Fruit fly (Drosophila melanogaster) whole organism, embryonic: Measurements from ENCODE around the gene amon.

Experiments used
- Atf3 ChIP-seq: fragments of 200-800 bp; sonication (Bioruptor generic); optimal IDR thresholded peaks from 3 replicates; lab custom pipeline; 2016; ENCODE audit warnings: missing biosample characterization, missing genetic modification characterization
- B-H2 ChIP-seq: fragments of 200-800 bp; sonication (Bioruptor generic); optimal IDR thresholded peaks from 2 replicates; lab custom pipeline; 2018; ENCODE audit warnings: missing biosample characterization, mild to moderate bottlenecking, missing genetic modification characterization
- CG11247 ChIP-seq: fragments of 200-800 bp; sonication (Bioruptor generic); IDR thresholded peaks from 2 replicates; pipeline ENCODE4 v1.3.6; 2022; ENCODE audit warnings: missing biosample characterization, missing genetic modification characterization
- CG12104 ChIP-seq: fragments of 200-800 bp; sonication (Bioruptor generic); optimal IDR thresholded peaks from 3 replicates; lab custom pipeline; 2016; ENCODE audit warnings: missing biosample characterization, missing genetic modification characterization
- CG12391 ChIP-seq: fragments of 200-800 bp; sonication (Bioruptor generic); optimal IDR thresholded peaks from 3 replicates; lab custom pipeline; 2018; ENCODE audit warnings: missing biosample characterization, mild to moderate bottlenecking, missing genetic modification characterization, moderate library complexity
- CG13287 ChIP-seq: fragments of 200-800 bp; sonication (Bioruptor generic); IDR thresholded peaks from 2 replicates; pipeline ENCODE4 v1.3.6; 2022; ENCODE audit warnings: missing biosample characterization, missing genetic modification characterization; ENCODE audit not compliant: partially characterized antibody
- CG14050 ChIP-seq: fragments of 200-800 bp; sonication (Bioruptor generic); IDR thresholded peaks from 3 replicates; pipeline ENCODE4 v1.3.6; 2022; ENCODE audit warnings: missing biosample characterization, missing genetic modification characterization
- CG15073 ChIP-seq: fragments of 200-800 bp; sonication (Bioruptor generic); optimal IDR thresholded peaks from 2 replicates; lab custom pipeline; 2016; ENCODE audit warnings: missing biosample characterization, missing genetic modification characterization
- CG15601 ChIP-seq: fragments of 200-800 bp; sonication (Bioruptor generic); optimal IDR thresholded peaks from 3 replicates; lab custom pipeline; 2019; ENCODE audit warnings: missing biosample characterization, mild to moderate bottlenecking, missing genetic modification characterization, moderate library complexity
- CG17186 ChIP-seq: fragments of 200-800 bp; sonication (Bioruptor generic); optimal IDR thresholded peaks from 3 replicates; lab custom pipeline; 2017; ENCODE audit warnings: missing biosample characterization, missing genetic modification reagents, missing genetic modification characterization
- CG2129 ChIP-seq: fragments of 200-800 bp; sonication (Bioruptor generic); IDR thresholded peaks from 2 replicates; pipeline ENCODE4 v1.3.6; 2022; ENCODE audit warnings: missing biosample characterization, missing genetic modification characterization; ENCODE audit not compliant: partially characterized antibody
- CG2199 ChIP-seq: fragments of 200-800 bp; sonication (Bioruptor generic); IDR thresholded peaks from 3 replicates; pipeline ENCODE4 v1.3.6; 2022; ENCODE audit warnings: missing biosample characterization, missing genetic modification characterization
- CG30020 ChIP-seq: fragments of 200-800 bp; optimal IDR thresholded peaks from 2 replicates; lab custom pipeline; 2019; ENCODE audit warnings: missing biosample characterization, mild to moderate bottlenecking, missing genetic modification characterization, moderate library complexity
- CG3163 ChIP-seq: fragments of 200-800 bp; sonication (Bioruptor generic); optimal IDR thresholded peaks from 3 replicates; lab custom pipeline; 2016; ENCODE audit warnings: missing biosample characterization, missing genetic modification characterization
- CG34224 ChIP-seq: fragments of 200-800 bp; sonication (Bioruptor generic); IDR thresholded peaks from 3 replicates; pipeline ENCODE4 v1.3.6; 2022; ENCODE audit warnings: missing biosample characterization, missing genetic modification characterization; ENCODE audit not compliant: partially characterized antibody
- CG4854 ChIP-seq: fragments of 200-800 bp; sonication (Bioruptor generic); optimal IDR thresholded peaks from 2 replicates; lab custom pipeline; 2016; ENCODE audit warnings: missing biosample characterization, missing genetic modification characterization, inconsistent platforms
- CG7556 ChIP-seq: fragments of 200-800 bp; sonication (Bioruptor generic); optimal IDR thresholded peaks from 2 replicates; lab custom pipeline; 2017; ENCODE audit warnings: missing biosample characterization, mild to moderate bottlenecking, missing genetic modification characterization
- CG9876 ChIP-seq: fragments of 200-800 bp; sonication (Bioruptor generic); optimal IDR thresholded peaks from 2 replicates; lab custom pipeline; 2016; ENCODE audit warnings: missing biosample characterization, missing genetic modification characterization
- CkIIα-i1 ChIP-seq: fragments of 200-800 bp; sonication (Bioruptor generic); IDR thresholded peaks from 2 replicates; pipeline ENCODE4 v1.3.6; 2022; ENCODE audit warnings: missing biosample characterization, missing genetic modification characterization
- Doc3 ChIP-seq: fragments of 200-800 bp; sonication (Bioruptor generic); IDR thresholded peaks from 3 replicates; pipeline ENCODE4 v1.3.6; 2022; ENCODE audit warnings: missing biosample characterization, missing genetic modification characterization; ENCODE audit not compliant: partially characterized antibody
- Eip74EF ChIP-seq, 2 experiments: fragments of 200-800 bp in 1 of 2; fragments of >200 bp in 1 of 2; sonication (Bioruptor generic) in 1 of 2; optimal IDR thresholded peaks; 2 replicates each; lab custom pipeline; 2017 to 2019; ENCODE audit warnings: missing biosample characterization in 2 of 2, missing genetic modification characterization in 2 of 2, mild to moderate bottlenecking in 1 of 2, moderate library complexity in 1 of 2
- Fer1 ChIP-seq: fragments of 200-800 bp; sonication (Bioruptor generic); optimal IDR thresholded peaks from 2 replicates; lab custom pipeline; 2017; ENCODE audit warnings: missing biosample characterization, mild to moderate bottlenecking, missing genetic modification characterization
- H15 ChIP-seq: fragments of 200-800 bp; sonication (Bioruptor generic); IDR thresholded peaks from 3 replicates; pipeline ENCODE4 v1.3.6; 2022; ENCODE audit warnings: missing biosample characterization, missing genetic modification characterization
- H2.0 ChIP-seq: fragments of 200-800 bp; sonication (Bioruptor generic); IDR thresholded peaks from 2 replicates; pipeline ENCODE4 v1.3.6; 2022; ENCODE audit warnings: missing biosample characterization, missing genetic modification characterization
- Lim3 ChIP-seq: fragments of 200-800 bp; sonication (Bioruptor generic); IDR thresholded peaks from 2 replicates; pipeline ENCODE4 v1.3.6; 2022; ENCODE audit warnings: missing biosample characterization, missing genetic modification characterization
- Meics ChIP-seq: fragments of 200-800 bp; sonication (Bioruptor generic); optimal IDR thresholded peaks from 2 replicates; lab custom pipeline; 2017; ENCODE audit warnings: missing biosample characterization, mild to moderate bottlenecking, missing genetic modification characterization
- Nf-YC ChIP-seq: fragments of 200-800 bp; optimal IDR thresholded peaks from 3 replicates; lab custom pipeline; 2019; ENCODE audit warnings: missing biosample characterization, mild to moderate bottlenecking, missing genetic modification characterization, moderate library complexity
- Sry-β ChIP-seq: fragments of 200-800 bp; sonication (Bioruptor generic); optimal IDR thresholded peaks from 2 replicates; lab custom pipeline; 2018; ENCODE audit warnings: missing biosample characterization, mild to moderate bottlenecking, missing genetic modification characterization, moderate library complexity
- ac ChIP-seq: fragments of 200-800 bp; sonication (Bioruptor generic); optimal IDR thresholded peaks from 3 replicates; lab custom pipeline; 2017; ENCODE audit warnings: missing biosample characterization, mild to moderate bottlenecking, missing genetic modification characterization
- ash1 ChIP-seq: fragments of 200-800 bp; sonication (Bioruptor generic); optimal IDR thresholded peaks from 2 replicates; lab custom pipeline; 2018; ENCODE audit warnings: missing biosample characterization, mild to moderate bottlenecking, missing genetic modification characterization
- chn ChIP-seq: fragments of 200-800 bp; sonication (Bioruptor generic); optimal IDR thresholded peaks from 2 replicates; lab custom pipeline; 2016; ENCODE audit warnings: missing biosample characterization, missing genetic modification characterization
- ci ChIP-seq: fragments of 200-800 bp; sonication (Bioruptor generic); IDR thresholded peaks from 3 replicates; pipeline ENCODE4 v1.3.6; 2022; ENCODE audit warnings: missing biosample characterization, missing genetic modification characterization
- croc ChIP-seq: fragments of 200-800 bp; sonication (Bioruptor generic); conservative IDR thresholded peaks from 3 replicates; pipeline ENCODE4 v1.3.6; 2022; ENCODE audit warnings: missing biosample characterization, missing genetic modification characterization
- dmrt99B ChIP-seq: fragments of 200-800 bp; sonication (Bioruptor generic); optimal IDR thresholded peaks from 2 replicates; lab custom pipeline; 2018; ENCODE audit warnings: missing biosample characterization, mild to moderate bottlenecking, missing genetic modification characterization, moderate library complexity
- fru ChIP-seq: fragments of >200 bp; optimal IDR thresholded peaks from 2 replicates; lab custom pipeline; 2017
- gcm ChIP-seq: fragments of 200-800 bp; sonication (Bioruptor generic); optimal IDR thresholded peaks from 2 replicates; lab custom pipeline; 2019; ENCODE audit warnings: missing biosample characterization, mild to moderate bottlenecking, missing genetic modification characterization, moderate library complexity
- gcm2 ChIP-seq: fragments of 200-800 bp; sonication (Bioruptor generic); optimal IDR thresholded peaks from 2 replicates; lab custom pipeline; 2016; ENCODE audit warnings: missing biosample characterization, missing genetic modification characterization
- hkb ChIP-seq, 2 experiments: fragments of 200-800 bp in 1 of 2; fragments of >200 bp in 1 of 2; sonication (Bioruptor generic) in 1 of 2; IDR thresholded peaks in 1 of 2; optimal IDR thresholded peaks in 1 of 2; 2 replicates each; pipeline versions ENCODE4 v1.3.6 to Lab custom; 2017 to 2022; ENCODE audit warnings: missing biosample characterization in 1 of 2, missing genetic modification characterization in 1 of 2
- hth ChIP-seq: fragments of >200 bp; optimal IDR thresholded peaks from 2 replicates; lab custom pipeline; 2017; ENCODE audit warnings: inconsistent platforms
- ind ChIP-seq: fragments of 200-800 bp; sonication (Bioruptor generic); optimal IDR thresholded peaks from 3 replicates; lab custom pipeline; 2016; ENCODE audit warnings: missing biosample characterization, missing genetic modification characterization
- jing ChIP-seq: fragments of 200-800 bp; sonication (Bioruptor generic); optimal IDR thresholded peaks from 2 replicates; lab custom pipeline; 2018; ENCODE audit warnings: missing biosample characterization, mild to moderate bottlenecking, missing genetic modification characterization
- kni ChIP-seq: fragments of 200-800 bp; sonication (Bioruptor generic); optimal IDR thresholded peaks from 3 replicates; lab custom pipeline; 2017; ENCODE audit warnings: mild to moderate bottlenecking, missing biosample characterization, missing genetic modification reagents, missing genetic modification characterization
- lilli ChIP-seq: fragments of 200-800 bp; sonication (Bioruptor generic); optimal IDR thresholded peaks from 3 replicates; lab custom pipeline; 2016; ENCODE audit warnings: missing biosample characterization, missing genetic modification characterization
- luna ChIP-seq: fragments of 200-800 bp; sonication (Bioruptor generic); optimal IDR thresholded peaks from 2 replicates; lab custom pipeline; 2016; ENCODE audit warnings: missing biosample characterization, missing genetic modification characterization
- p53 ChIP-seq: fragments of 200-800 bp; sonication (Bioruptor generic); optimal IDR thresholded peaks from 2 replicates; lab custom pipeline; 2016; ENCODE audit warnings: missing biosample characterization, missing genetic modification characterization
- phol ChIP-seq: fragments of 200-800 bp; sonication (Bioruptor generic); optimal IDR thresholded peaks from 3 replicates; lab custom pipeline; 2018; ENCODE audit warnings: missing biosample characterization, mild to moderate bottlenecking, missing genetic modification characterization, moderate library complexity
- pros ChIP-seq: fragments of 200-800 bp; sonication (Bioruptor generic); optimal IDR thresholded peaks from 3 replicates; lab custom pipeline; 2019; ENCODE audit warnings: missing biosample characterization, mild to moderate bottlenecking, missing genetic modification characterization, moderate library complexity
- row ChIP-seq: fragments of 200-800 bp; sonication (Bioruptor generic); IDR thresholded peaks from 3 replicates; pipeline ENCODE4 v1.3.6; 2022; ENCODE audit warnings: missing biosample characterization, missing genetic modification characterization
- run ChIP-seq: fragments of 200-800 bp; sonication (Bioruptor generic); optimal IDR thresholded peaks from 3 replicates; lab custom pipeline; 2018; ENCODE audit warnings: missing biosample characterization, mild to moderate bottlenecking, missing genetic modification characterization
- sd ChIP-seq: fragments of 200-800 bp; sonication (Bioruptor generic); optimal IDR thresholded peaks from 3 replicates; lab custom pipeline; 2018; ENCODE audit warnings: missing biosample characterization, mild to moderate bottlenecking, missing genetic modification characterization, moderate library complexity
- zfh2 ChIP-seq: fragments of 200-800 bp; sonication (Bioruptor generic); optimal IDR thresholded peaks from 2 replicates; lab custom pipeline; 2016; ENCODE audit warnings: missing biosample characterization, missing genetic modification characterization

The amon gene

DNA sequence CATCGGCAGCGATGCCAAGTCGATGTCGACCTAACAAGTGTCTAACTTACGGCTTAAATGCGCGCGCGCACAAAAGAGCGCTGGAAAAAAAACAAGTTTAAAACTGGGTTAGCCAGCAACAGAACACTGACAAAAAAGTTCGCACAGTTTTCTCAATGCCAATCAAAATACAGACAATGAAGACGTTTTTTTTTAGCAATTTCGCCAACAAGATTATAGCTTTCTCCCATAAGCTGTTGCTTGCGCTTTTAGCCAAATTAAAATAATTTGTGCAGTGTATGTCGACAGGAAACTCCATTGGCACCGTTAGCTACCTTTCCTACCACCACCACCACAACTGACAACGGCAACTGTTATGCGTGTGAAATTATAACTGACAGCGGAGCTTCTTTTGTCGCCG, 59.4 kb downstream of the amon start (continued):
- no peak for TF ChIP-seq ac (GFP tag; lab: Kevin White, UChicago)
- TF ChIP-seq CG12391 (tag; lab: Kevin White, UChicago), result no peak
- no peak for TF ChIP-seq p53 (GFP tag; lab: Kevin White, UChicago)
- no peak for TF ChIP-seq B-H2 (GFP tag; lab: Kevin White, UChicago)
- TF ChIP-seq CG7556, result peak; percentile 51
- no peak for TF ChIP-seq CG15601 (tag; lab: Kevin White, UChicago)
- TF ChIP-seq CG2129, result no peak
- peak; percentile 42; the same call in 2 of the 3 replicates for TF ChIP-seq CG14050 (GFP tag; lab: Robert Waterston, UW)
- peak; percentile 27 for TF ChIP-seq run (tag; lab: Kevin White, UChicago)
- TF ChIP-seq row (GFP tag; lab: Robert Waterston, UW), result peak; percentile 74
- no peak for TF ChIP-seq hkb (optimal IDR thresholded peaks at IDR 0.05; lab: Kevin White, UChicago)
- TF ChIP-seq hkb (GFP tag; IDR thresholded peaks at IDR 0.05; lab: Robert Waterston, UW), result peak; percentile 69
- peak; percentile 79 for TF ChIP-seq dmrt99B
- TF ChIP-seq sd (tag; lab: Kevin White, UChicago), result no peak
- TF ChIP-seq Lim3 (GFP tag; lab: Robert Waterston, UW), result 0 out of 2 replicates have a peak, but pooled peaks have one; percentile 6
- no peak for TF ChIP-seq kni (GFP tag; lab: Kevin White, UChicago)
- 0 out of 2 replicates have a peak, but pooled peaks have one; percentile 46 for TF ChIP-seq CkIIα-i1 (GFP tag; lab: Robert Waterston, UW)
- TF ChIP-seq ash1 (GFP tag; lab: Kevin White, UChicago), result no peak
- no peak for TF ChIP-seq Nf-YC (tag; lab: Kevin White, UChicago)
- no peak for TF ChIP-seq CG17186 (GFP tag; lab: Kevin White, UChicago)
- TF ChIP-seq zfh2 (GFP tag; lab: Kevin White, UChicago), result peak; percentile 45
- TF ChIP-seq Doc3 (GFP tag; lab: Robert Waterston, UW), result no peak
- TF ChIP-seq pros (GFP tag; lab: Kevin White, UChicago), result no peak
- no peak for TF ChIP-seq Atf3 (GFP tag; lab: Kevin White, UChicago)
- no peak for TF ChIP-seq CG13287
- TF ChIP-seq Eip74EF (GFP tag; optimal IDR thresholded peaks at IDR 0.05; lab: Kevin White, UChicago), result no peak
- TF ChIP-seq gcm2, result no peak
- TF ChIP-seq lilli (GFP tag; lab: Kevin White, UChicago), result peak; percentile 61
- no peak for TF ChIP-seq croc (GFP tag; lab: Robert Waterston, UW)
- TF ChIP-seq Sry-β (GFP tag; lab: Kevin White, UChicago), result no peak
- peak; percentile 14 for TF ChIP-seq luna (GFP tag; lab: Kevin White, UChicago)
- TF ChIP-seq hth (lab: Kevin White, UChicago), result no peak
- TF ChIP-seq phol (tag; lab: Kevin White, UChicago), result no peak
- TF ChIP-seq CG12104 (GFP tag; lab: Kevin White, UChicago), result no peak
- peak; percentile 33; the same call in 1 of the 2 replicates for TF ChIP-seq H2.0 (GFP tag; lab: Robert Waterston, UW)
- TF ChIP-seq chn (GFP tag; lab: Kevin White, UChicago), result peak; percentile 11
- TF ChIP-seq H15 (GFP tag; lab: Robert Waterston, UW), result 0 out of 3 replicates have a peak, but pooled peaks have one; percentile 29
- TF ChIP-seq ci (GFP tag; lab: Robert Waterston, UW), result peak; percentile 62; the same call in 1 of the 3 replicates
- no peak for TF ChIP-seq CG30020 (tag; lab: Kevin White, UChicago)
- TF ChIP-seq CG15073 (GFP tag; lab: Kevin White, UChicago), result no peak
- no peak for TF ChIP-seq CG11247 (GFP tag; lab: Robert Waterston, UW)
- no peak for TF ChIP-seq CG4854 (GFP tag; lab: Kevin White, UChicago)
- peak; percentile 65 for TF ChIP-seq Meics (GFP tag; lab: Kevin White, UChicago)
- no peak for TF ChIP-seq jing
- TF ChIP-seq CG9876, result no peak
- TF ChIP-seq gcm (GFP tag; lab: Kevin White, UChicago), result no peak
- no peak for TF ChIP-seq CG34224
- TF ChIP-seq ind (GFP tag; lab: Kevin White, UChicago), result peak; percentile 66
- TF ChIP-seq CG3163, result no peak
- peak; percentile 72 for TF ChIP-seq Fer1 (GFP tag; lab: Kevin White, UChicago)
- TF ChIP-seq CG2199, result no peak
- no peak for TF ChIP-seq fru (lab: Kevin White, UChicago)
